Fruit fly (Drosophila melanogaster): ENCODE measurements around the gene CG32069.

Gene CG32069

dm6 chr3L:11074043-11074853 is 11.8 kb upstream of the CG32069 start, which contains the start of the genes Pfdn2 and Noc1 (continued):
- no peak for TF ChIP-seq pho (GFP tag; optimal IDR thresholded peaks at IDR 0.05)
- peak; percentile 57 for TF ChIP-seq CG8290 (GFP tag; optimal IDR thresholded peaks at IDR 0.05)
- TF ChIP-seq CG8290 (tag; optimal IDR thresholded peaks at IDR 0.05) = no peak
- TF ChIP-seq emc (GFP tag; optimal IDR thresholded peaks at IDR 0.05) = no peak
- no peak for TF ChIP-seq CG2875 (GFP tag; optimal IDR thresholded peaks at IDR 0.05)
- no peak for TF ChIP-seq Adf1 (GFP tag; IDR thresholded peaks at IDR 0.05)
- TF ChIP-seq D19A (tag; optimal IDR thresholded peaks at IDR 0.05) = no peak
- no peak for TF ChIP-seq Atf6 (GFP tag; IDR thresholded peaks at IDR 0.05)
- no peak for TF ChIP-seq Hr78 (GFP tag; optimal IDR thresholded peaks at IDR 0.05)
- no peak for TF ChIP-seq bbx (GFP tag; IDR thresholded peaks at IDR 0.05; ENCODE audit: partially characterized antibody)
- no peak for TF ChIP-seq CG13624 (GFP tag; optimal IDR thresholded peaks at IDR 0.05)
- no peak for TF ChIP-seq CG2199 (GFP tag; IDR thresholded peaks at IDR 0.05)
- TF ChIP-seq fd3F (GFP tag; optimal IDR thresholded peaks at IDR 0.05) = peak; percentile 53
- peak; percentile 82 for TF ChIP-seq twi (tag; optimal IDR thresholded peaks at IDR 0.05)
- no peak for TF ChIP-seq Eip74EF (GFP tag; optimal IDR thresholded peaks at IDR 0.05)
- no peak for TF ChIP-seq sna (GFP tag; IDR thresholded peaks at IDR 0.05; ENCODE audit: partially characterized antibody)
- TF ChIP-seq Poxn (GFP tag; IDR thresholded peaks at IDR 0.05) = no peak
- TF ChIP-seq so (GFP tag; IDR thresholded peaks at IDR 0.05) = no peak
- TF ChIP-seq nerfin-2 (GFP tag; IDR thresholded peaks at IDR 0.05; ENCODE audit: partially characterized antibody) = no peak
- TF ChIP-seq CG2889 (GFP tag; IDR thresholded peaks at IDR 0.05) = no peak
- no peak for TF ChIP-seq nau (GFP tag; optimal IDR thresholded peaks at IDR 0.05)
- no peak for TF ChIP-seq Sry-β (GFP tag; optimal IDR thresholded peaks at IDR 0.05)
- TF ChIP-seq Elba2 (GFP tag; optimal IDR thresholded peaks at IDR 0.05) = no peak
- TF ChIP-seq mam (GFP tag; optimal IDR thresholded peaks at IDR 0.05) = peak; percentile 43
- no peak for TF ChIP-seq HHEX (GFP tag; optimal IDR thresholded peaks at IDR 0.05)
- peak; percentile 49; the same call in 1 of the 3 replicates for TF ChIP-seq CG11695 (GFP tag; IDR thresholded peaks at IDR 0.05)
- TF ChIP-seq CG8944 (GFP tag; optimal IDR thresholded peaks at IDR 0.05) = no peak
- no peak for TF ChIP-seq CG13894 (tag; optimal IDR thresholded peaks at IDR 0.05)
- TF ChIP-seq CG1529 (GFP tag; optimal IDR thresholded peaks at IDR 0.05) = no peak
- TF ChIP-seq CG15269 (tag; optimal IDR thresholded peaks at IDR 0.05) = no peak
- TF ChIP-seq CG13296 (GFP tag; optimal IDR thresholded peaks at IDR 0.05) = no peak
- TF ChIP-seq sim (GFP tag; IDR thresholded peaks at IDR 0.05) = no peak
- TF ChIP-seq CG10462 (GFP tag; optimal IDR thresholded peaks at IDR 0.05) = peak; percentile 31
- TF ChIP-seq E2f1 (GFP tag; IDR thresholded peaks at IDR 0.05) = peak; percentile 42; the same call in 1 of the 2 replicates
- TF ChIP-seq jigr1 (GFP tag; IDR thresholded peaks at IDR 0.05) = 0 out of 3 replicates have a peak, but pooled peaks have one; percentile 27
- TF ChIP-seq insv (GFP tag; optimal IDR thresholded peaks at IDR 0.05) = no peak
- no peak for TF ChIP-seq CHES-1-like (GFP tag; optimal IDR thresholded peaks at IDR 0.05)
- TF ChIP-seq br (optimal IDR thresholded peaks at IDR 0.05) = no peak
- no peak for TF ChIP-seq CG10274 (GFP tag; optimal IDR thresholded peaks at IDR 0.05)
- peak; percentile 73 for TF ChIP-seq CG30403 (GFP tag; optimal IDR thresholded peaks at IDR 0.05)
- peak; percentile 36 for TF ChIP-seq HmgZ (tag; optimal IDR thresholded peaks at IDR 0.05)
- TF ChIP-seq crc (GFP tag; optimal IDR thresholded peaks at IDR 0.05) = no peak
- TF ChIP-seq CG14050 (GFP tag; IDR thresholded peaks at IDR 0.05) = no peak
- no peak for TF ChIP-seq trem (tag; optimal IDR thresholded peaks at IDR 0.05)
- TF ChIP-seq CG4424 (GFP tag; optimal IDR thresholded peaks at IDR 0.05) = peak; percentile 40
- no peak for TF ChIP-seq otp (GFP tag; IDR thresholded peaks at IDR 0.05)
- no peak for TF ChIP-seq CG16779 (GFP tag; IDR thresholded peaks at IDR 0.05)
- no peak for TF ChIP-seq CG15011 (GFP tag; optimal IDR thresholded peaks at IDR 0.05)
- TF ChIP-seq vvl (GFP tag; IDR thresholded peaks at IDR 0.05) = peak; percentile 26; the same call in 1 of the 2 replicates
- TF ChIP-seq hb (GFP tag; IDR thresholded peaks at IDR 0.05; ENCODE audit: partially characterized antibody) = no peak
